Fruit fly (Drosophila melanogaster) whole organism, embryonic: ENCODE measurements around the gene CG10570.
A peak's percentile ranks its signal among the peaks of the same experiment; 100 is the strongest.

Experiments used
- CG13424 ChIP-seq: fragments of 200-800 bp; sonication (Bioruptor generic); optimal IDR thresholded peaks from 2 replicates; lab custom pipeline; 2019; ENCODE audit warnings: missing biosample characterization, mild to moderate bottlenecking, missing genetic modification characterization, moderate library complexity
- CG15514 ChIP-seq: fragments of 200-800 bp; sonication (Bioruptor generic); optimal IDR thresholded peaks from 3 replicates; lab custom pipeline; 2017; ENCODE audit warnings: missing biosample characterization, missing genetic modification characterization, mild to moderate bottlenecking, moderate library complexity, missing genetic modification reagents
- CG3065 ChIP-seq: fragments of 200-800 bp; sonication (Bioruptor generic); optimal IDR thresholded peaks from 2 replicates; lab custom pipeline; 2016; ENCODE audit warnings: missing biosample characterization, missing genetic modification characterization
- CkIIα-i1 ChIP-seq: fragments of 200-800 bp; sonication (Bioruptor generic); IDR thresholded peaks from 2 replicates; pipeline ENCODE4 v1.3.6; 2022; ENCODE audit warnings: missing biosample characterization, missing genetic modification characterization
- Xrp1 ChIP-seq: fragments of 200-800 bp; sonication (Bioruptor generic); IDR thresholded peaks from 2 replicates; pipeline ENCODE4 v1.3.6; 2022; ENCODE audit warnings: missing biosample characterization, missing genetic modification characterization
- dmrt99B ChIP-seq: fragments of 200-800 bp; sonication (Bioruptor generic); optimal IDR thresholded peaks from 2 replicates; lab custom pipeline; 2018; ENCODE audit warnings: missing biosample characterization, mild to moderate bottlenecking, missing genetic modification characterization, moderate library complexity
- slou ChIP-seq: fragments of 200-800 bp; sonication (Bioruptor generic); optimal IDR thresholded peaks from 3 replicates; lab custom pipeline; 2016; ENCODE audit warnings: missing biosample characterization, missing genetic modification characterization
- vvl ChIP-seq: fragments of 200-800 bp; sonication (Bioruptor generic); IDR thresholded peaks from 2 replicates; pipeline ENCODE4 v1.3.6; 2022; ENCODE audit warnings: missing biosample characterization, missing genetic modification characterization

Gene CG10570

dm6 chr2L:18765760-18766159, 45.3 kb downstream of the CG10570 start (continued):
- peak; percentile 79 for TF ChIP-seq CG15514 (GFP tag; lab: Kevin White, UChicago)
- TF ChIP-seq slou (GFP tag; lab: Kevin White, UChicago) = no peak
- peak; percentile 28 for TF ChIP-seq dmrt99B (tag; lab: Kevin White, UChicago)
- TF ChIP-seq CG3065 (GFP tag; lab: Kevin White, UChicago) = no peak
- peak; percentile 24 for TF ChIP-seq CG13424
- 0 out of 2 replicates have a peak, but pooled peaks have one; percentile 23 for TF ChIP-seq vvl
- no peak; the same call in 1 of the 2 replicates for TF ChIP-seq Xrp1 (GFP tag; lab: Robert Waterston, UW)
- no peak for TF ChIP-seq CkIIα-i1 (GFP tag; lab: Robert Waterston, UW)
